Fruit fly (Drosophila melanogaster) Kc167 (cell line): ENCODE data around the gene Pex11c.

Experiments used
- Myc ChIP-seq: fragments of >200 bp; optimal IDR thresholded peaks from 2 replicates; lab custom pipeline; 2017; ENCODE audit warnings: missing external identifiers
- Sin3A ChIP-seq: fragments of >200 bp; optimal IDR thresholded peaks from 2 replicates; lab custom pipeline; 2018; ENCODE audit warnings: missing external identifiers
- h ChIP-seq: fragments of >200 bp; optimal IDR thresholded peaks from 3 replicates; lab custom pipeline; 2018; ENCODE audit warnings: missing external identifiers
- insv ChIP-seq: fragments of >200 bp; optimal IDR thresholded peaks from 3 replicates; lab custom pipeline; 2018; ENCODE audit warnings: missing external identifiers
- psq ChIP-seq: fragments of >200 bp; optimal IDR thresholded peaks from 2 replicates; lab custom pipeline; 2017; ENCODE audit warnings: missing external identifiers

- TF ChIP-seq Myc (lab: Kevin White, UChicago), result no peak
- TF ChIP-seq Sin3A (lab: Kevin White, UChicago), result no peak
- no peak for TF ChIP-seq psq (lab: Kevin White, UChicago)
- no peak for TF ChIP-seq h (lab: Kevin White, UChicago)
- TF ChIP-seq insv (lab: Kevin White, UChicago), result no peak
These were observed 18.1 kb upstream of the Pex11c start for dm6 chr3R:23239934-23240632.
